Worm (Caenorhabditis elegans) whole organism, young adult: ENCODE results near the gene C26E6.12.
"Not testable (repeated sequence)": the region's sequence is repeated elsewhere in the genome, so short reads cannot be mapped to it uniquely, and the experiment has no call there.

Source experiments
- B0019.2 ChIP-seq: fragments of 200-800 bp; sonication (Bioruptor generic); conservative IDR thresholded peaks from 2 replicates; pipeline ENCODE4 v1.3.6; 2022; ENCODE audit warnings: missing genetic modification reagents, missing genetic modification characterization, missing compliant biosample characterization
- B0035.1 ChIP-seq: sonication (generic microtip); optimal IDR thresholded peaks from 2 replicates; lab custom pipeline; 2016; ENCODE audit warnings: missing genetic modification characterization, mild to moderate bottlenecking, missing compliant biosample characterization, missing genotype, missing genetic modification reagents
- B0261.1 ChIP-seq: sonication (generic microtip); optimal IDR thresholded peaks from 2 replicates; lab custom pipeline; 2016; ENCODE audit warnings: mild to moderate bottlenecking, missing genetic modification characterization, moderate library complexity, missing compliant biosample characterization
- B0336.3 ChIP-seq: fragments of 200-800 bp; sonication (Bioruptor generic); IDR thresholded peaks from 2 replicates; pipeline ENCODE4 v1.3.6; 2022; ENCODE audit warnings: missing genetic modification characterization, missing compliant biosample characterization
- C06A6.2 ChIP-seq: fragments of 200-800 bp; sonication (Bioruptor generic); conservative IDR thresholded peaks from 2 replicates; pipeline ENCODE4 v1.3.6; 2022; ENCODE audit warnings: missing genetic modification characterization, missing compliant biosample characterization
- D2030.7 ChIP-seq: fragments of 200-800 bp; sonication (Bioruptor generic); IDR thresholded peaks from 2 replicates; pipeline ENCODE4 v1.3.6; 2022; ENCODE audit warnings: missing genetic modification reagents, missing genetic modification characterization, missing compliant biosample characterization
- F33H1.4 ChIP-seq: fragments of 200-800 bp; sonication (Bioruptor generic); IDR thresholded peaks from 2 replicates; pipeline ENCODE4 v1.3.6; 2022; ENCODE audit warnings: missing genetic modification reagents, missing genetic modification characterization, missing compliant biosample characterization
- F39B2.1 ChIP-seq: fragments of 200-800 bp; sonication (Bioruptor generic); IDR thresholded peaks from 2 replicates; pipeline ENCODE4 v1.3.6; 2022; ENCODE audit warnings: missing genetic modification reagents, missing genetic modification characterization, missing compliant biosample characterization
- F57C9.4 ChIP-seq: sonication (generic microtip); optimal IDR thresholded peaks from 2 replicates; lab custom pipeline; 2017; ENCODE audit warnings: mild to moderate bottlenecking, missing genetic modification characterization, missing compliant biosample characterization
- K12H6.12 ChIP-seq: fragments of 200-800 bp; sonication (Bioruptor generic); optimal IDR thresholded peaks from 2 replicates; lab custom pipeline; 2018; ENCODE audit warnings: mild to moderate bottlenecking, missing genetic modification characterization, missing compliant biosample characterization
- T07F8.4 ChIP-seq: sonication (generic microtip); optimal IDR thresholded peaks from 2 replicates; lab custom pipeline; 2016; ENCODE audit warnings: mild to moderate bottlenecking, missing genetic modification characterization, moderate library complexity, missing compliant biosample characterization
- Y53F4B.3 ChIP-seq: fragments of 200-800 bp; sonication (Bioruptor generic); IDR thresholded peaks from 2 replicates; pipeline ENCODE4 v1.3.6; 2022; ENCODE audit warnings: missing genetic modification reagents, missing genetic modification characterization, missing compliant biosample characterization
- ZK185.1 ChIP-seq: sonication (generic microtip); optimal IDR thresholded peaks from 2 replicates; lab custom pipeline; 2016; ENCODE audit warnings: mild to moderate bottlenecking, missing genetic modification characterization, missing compliant biosample characterization; ENCODE audit not compliant: poor library complexity, severe bottlenecking
- atf-7 ChIP-seq: sonication (generic microtip); optimal IDR thresholded peaks from 2 replicates; lab custom pipeline; 2017; ENCODE audit warnings: mild to moderate bottlenecking, missing genetic modification characterization, missing compliant biosample characterization
- attf-6 ChIP-seq: fragments of 200-800 bp; sonication (Bioruptor generic); IDR thresholded peaks from 2 replicates; pipeline ENCODE4 v1.3.6; 2022; ENCODE audit warnings: missing genetic modification reagents, missing genetic modification characterization, missing compliant biosample characterization
- ccch-3 ChIP-seq: fragments of 200-800 bp; sonication (Bioruptor generic); optimal IDR thresholded peaks from 2 replicates; lab custom pipeline; 2018; ENCODE audit warnings: mild to moderate bottlenecking, missing genetic modification characterization, missing compliant biosample characterization
- cebp-1 ChIP-seq, 2 experiments: fragments of 200-800 bp in 1 of 2; sonication (Bioruptor generic) in 1 of 2; sonication (generic microtip) in 1 of 2; IDR thresholded peaks in 1 of 2; optimal IDR thresholded peaks in 1 of 2; 2 replicates each; pipeline versions ENCODE4 v1.3.6 to Lab custom; 2017 to 2022; ENCODE audit warnings: missing compliant biosample characterization in 2 of 2, missing genetic modification characterization in 2 of 2, mild to moderate bottlenecking in 1 of 2, missing genetic modification reagents in 1 of 2, moderate library complexity in 1 of 2
- ekl-4 ChIP-seq: fragments of 200-800 bp; sonication (Bioruptor generic); IDR thresholded peaks from 2 replicates; pipeline ENCODE4 v1.3.6; 2022; ENCODE audit warnings: missing genetic modification reagents, missing genetic modification characterization, missing compliant biosample characterization
- ets-4 ChIP-seq: fragments of 200-800 bp; sonication (Bioruptor generic); optimal IDR thresholded peaks from 2 replicates; lab custom pipeline; 2018; ENCODE audit warnings: mild to moderate bottlenecking, missing genetic modification characterization, missing compliant biosample characterization
- gei-17 ChIP-seq: fragments of 200-800 bp; sonication (Bioruptor generic); optimal IDR thresholded peaks from 2 replicates; lab custom pipeline; 2018; ENCODE audit warnings: mild to moderate bottlenecking, missing genetic modification characterization, missing compliant biosample characterization
- him-1 ChIP-seq: sonication (generic microtip); optimal IDR thresholded peaks from 2 replicates; lab custom pipeline; 2016; ENCODE audit warnings: missing genotype, missing genetic modification reagents, missing genetic modification characterization, missing compliant biosample characterization
- hlh-12 ChIP-seq: sonication (generic microtip); optimal IDR thresholded peaks from 2 replicates; lab custom pipeline; 2016; ENCODE audit warnings: missing genetic modification characterization, missing compliant biosample characterization
- lin-26 ChIP-seq: fragments of 200-800 bp; sonication (Bioruptor generic); IDR thresholded peaks from 2 replicates; pipeline ENCODE4 v1.3.6; 2022; ENCODE audit warnings: missing genetic modification reagents, missing genetic modification characterization, missing compliant biosample characterization
- lin-35 ChIP-seq, 3 experiments: fragments of 150-350 bp in 2 of 3; sonication (generic microtip) in 1 of 3; optimal IDR thresholded peaks; 2 replicates each; lab custom pipeline; 2014 to 2018; ENCODE audit warnings: missing biosample characterization in 3 of 3, missing genetic modification characterization in 3 of 3, missing genetic modification reagents in 3 of 3
- lin-54 ChIP-seq: fragments of 200-800 bp; sonication (Bioruptor generic); optimal IDR thresholded peaks from 2 replicates; lab custom pipeline; 2018; ENCODE audit warnings: mild to moderate bottlenecking, missing genetic modification characterization, missing compliant biosample characterization
- lsl-1 ChIP-seq: fragments of 200-800 bp; sonication (Bioruptor generic); optimal IDR thresholded peaks from 2 replicates; lab custom pipeline; 2018; ENCODE audit warnings: mild to moderate bottlenecking, missing genetic modification characterization, moderate library complexity, missing compliant biosample characterization
- nhr-179 ChIP-seq: sonication (generic microtip); optimal IDR thresholded peaks from 2 replicates; lab custom pipeline; 2016; ENCODE audit warnings: mild to moderate bottlenecking, missing genetic modification characterization, missing compliant biosample characterization
- pbrm-1 ChIP-seq: fragments of 200-800 bp; sonication (Bioruptor generic); IDR thresholded peaks from 2 replicates; pipeline ENCODE4 v1.3.6; 2022; ENCODE audit warnings: missing genetic modification reagents, missing genetic modification characterization, missing compliant biosample characterization
- rcor-1 ChIP-seq: fragments of 200-800 bp; sonication (Bioruptor generic); IDR thresholded peaks from 2 replicates; pipeline ENCODE4 v1.3.6; 2022; ENCODE audit warnings: missing genetic modification reagents, missing genetic modification characterization, missing compliant biosample characterization
- sea-2 ChIP-seq: fragments of 200-800 bp; sonication (Bioruptor generic); IDR thresholded peaks from 2 replicates; pipeline ENCODE4 v1.3.6; 2022; ENCODE audit warnings: missing genetic modification characterization, missing compliant biosample characterization
- somi-1 ChIP-seq: fragments of 200-800 bp; sonication (Bioruptor generic); optimal IDR thresholded peaks from 2 replicates; lab custom pipeline; 2018; ENCODE audit warnings: mild to moderate bottlenecking, missing genetic modification characterization, missing compliant biosample characterization
- tlf-1 ChIP-seq: fragments of 200-800 bp; sonication (Bioruptor generic); optimal IDR thresholded peaks from 2 replicates; lab custom pipeline; 2018; ENCODE audit warnings: mild to moderate bottlenecking, missing genetic modification characterization, missing compliant biosample characterization
- unc-62 ChIP-seq: fragments of 150-350 bp; optimal IDR thresholded peaks from 2 replicates; lab custom pipeline; 2014; ENCODE audit warnings: missing biosample characterization, missing genetic modification reagents, missing genetic modification characterization
- xnd-1 ChIP-seq: sonication (generic microtip); optimal IDR thresholded peaks from 2 replicates; lab custom pipeline; 2016; ENCODE audit warnings: missing genotype, missing genetic modification reagents, missing genetic modification characterization, missing compliant biosample characterization
- zfh-2 ChIP-seq: fragments of 200-800 bp; sonication (Bioruptor generic); conservative IDR thresholded peaks from 2 replicates; pipeline ENCODE4 v1.3.6; 2022; ENCODE audit warnings: missing genetic modification reagents, missing genetic modification characterization, missing compliant biosample characterization
- zim-3 ChIP-seq: sonication (generic microtip); optimal IDR thresholded peaks from 2 replicates; lab custom pipeline; 2017; ENCODE audit warnings: mild to moderate bottlenecking, missing genetic modification characterization, moderate library complexity, missing compliant biosample characterization
- ztf-25 ChIP-seq: fragments of 200-800 bp; sonication (Bioruptor generic); IDR thresholded peaks from 2 replicates; pipeline ENCODE4 v1.3.6; 2022; ENCODE audit warnings: missing genetic modification reagents, missing genetic modification characterization, missing compliant biosample characterization
- ztf-28 ChIP-seq: fragments of 200-800 bp; sonication (Bioruptor generic); IDR thresholded peaks from 2 replicates; pipeline ENCODE4 v1.3.6; 2022; ENCODE audit warnings: missing genetic modification reagents, missing genetic modification characterization, missing compliant biosample characterization
- ztf-6 ChIP-seq: fragments of 200-800 bp; sonication (Bioruptor generic); IDR thresholded peaks from 2 replicates; pipeline ENCODE4 v1.3.6; 2022; ENCODE audit warnings: missing genetic modification reagents, missing genetic modification characterization, missing compliant biosample characterization

Gene C26E6.12

DNA sequence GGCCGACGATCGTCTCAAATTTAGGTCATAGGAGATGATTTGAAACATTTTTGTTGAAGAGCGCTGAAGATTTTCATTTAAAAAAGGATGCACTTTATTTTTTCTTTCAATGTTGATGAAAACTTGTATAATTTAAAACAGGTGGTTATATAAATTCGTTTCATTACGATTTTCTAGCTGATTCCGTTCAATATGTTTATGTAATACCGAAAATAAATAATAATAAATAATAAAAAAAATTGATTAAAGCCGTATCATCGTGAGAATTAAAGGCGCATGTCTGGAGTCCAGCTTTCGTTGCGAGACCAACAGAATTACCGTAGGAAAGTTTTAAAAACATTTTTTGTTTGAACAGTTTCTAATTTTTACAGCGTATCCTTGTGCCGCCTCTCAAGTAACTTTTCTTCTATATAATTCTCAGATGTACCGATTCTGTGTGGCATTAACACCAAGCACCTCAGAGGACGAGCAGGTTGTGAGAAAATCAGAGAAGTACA lies at the start of gene C26E6.12, which contains the start of gene eri-9:
C26E6.12 (minus strand) TSS at position 51 of the 497 bp plus-strand sequence.
eri-9 (plus strand) TSS at position 248 of the 497 bp plus-strand sequence.
- TF ChIP-seq B0019.2 (GFP tag; lab: Robert Waterston, UW), result no peak
- peak; percentile 56; the same call in 1 of the 2 replicates for TF ChIP-seq F33H1.4 (GFP tag; lab: Robert Waterston, UW)
- no peak for TF ChIP-seq xnd-1 (tag; lab: Kevin White, UChicago)
- peak; percentile 66 for TF ChIP-seq lsl-1

DNA sequence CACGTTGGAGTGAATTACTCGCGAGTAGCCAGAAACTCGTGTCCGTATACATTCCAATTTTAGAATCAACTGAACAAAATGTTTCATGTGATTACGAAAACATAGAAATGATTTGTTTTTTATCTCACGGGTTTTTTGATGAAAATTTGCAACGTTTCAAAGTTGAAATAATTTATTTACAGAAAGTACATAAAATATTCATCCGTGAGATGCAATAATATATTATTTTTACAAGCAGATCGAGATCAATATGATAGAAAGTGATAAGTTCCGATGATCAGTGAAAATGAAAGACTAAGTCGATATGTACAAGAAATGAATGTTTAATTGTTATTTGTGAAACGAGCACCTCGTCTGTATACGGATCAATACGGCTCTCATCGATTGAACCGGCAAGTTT lies 48.3 kb upstream of the C26E6.12 start, which contains the start of gene C27F2.6:
C27F2.6 (minus strand) TSS at position 101 of the 400 bp plus-strand sequence.
- not testable (repeated sequence) for TF ChIP-seq ztf-28 (GFP tag; lab: Robert Waterston, UW); ztf-25; B0336.3 (GFP tag; lab: Robert Waterston, UW)

DNA sequence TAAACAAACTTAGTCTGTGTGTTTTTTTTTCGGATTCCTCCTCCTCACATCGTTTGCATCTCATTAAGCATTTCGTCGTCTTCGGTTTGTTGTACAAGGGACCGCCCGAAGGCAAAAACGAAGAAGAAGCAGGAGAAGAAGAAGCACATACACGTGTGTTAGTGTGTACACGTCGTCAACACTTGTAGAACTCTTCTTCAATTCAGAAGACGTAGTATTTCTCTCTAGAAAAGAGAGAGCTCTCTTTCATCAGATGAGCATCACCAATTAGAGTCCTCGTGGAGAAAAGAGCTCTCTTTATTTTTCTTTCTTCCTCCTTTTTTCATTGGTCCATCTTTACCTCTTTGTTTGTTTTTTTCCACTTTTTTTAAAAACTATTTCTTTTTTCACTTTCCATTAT lies 36.1 kb upstream of the C26E6.12 start:
- TF ChIP-seq ets-4 (GFP tag; lab: Kevin White, UChicago), result no peak
- no peak for TF ChIP-seq ekl-4 (GFP tag; lab: Robert Waterston, UW)
- no peak for TF ChIP-seq somi-1 (GFP tag; lab: Kevin White, UChicago)
- TF ChIP-seq sea-2 (GFP tag; lab: Robert Waterston, UW), result no peak
- TF ChIP-seq gei-17, result no peak
- no peak for TF ChIP-seq him-1 (tag; lab: Kevin White, UChicago)
- no peak for TF ChIP-seq lin-54
- no peak for TF ChIP-seq B0035.1 (tag; lab: Kevin White, UChicago)
- no peak for TF ChIP-seq zim-3 (tag; lab: Kevin White, UChicago)
- no peak for TF ChIP-seq ccch-3 (GFP tag; lab: Kevin White, UChicago)
- TF ChIP-seq D2030.7 (GFP tag; lab: Robert Waterston, UW), result no peak
- no peak for TF ChIP-seq ztf-6
- no peak for TF ChIP-seq lin-26 (GFP tag; lab: Robert Waterston, UW)
- TF ChIP-seq ZK185.1 (tag; lab: Kevin White, UChicago), result no peak
- TF ChIP-seq C06A6.2, result no peak
- no peak for TF ChIP-seq attf-6
- TF ChIP-seq nhr-179 (tag; lab: Kevin White, UChicago), result no peak
- TF ChIP-seq pbrm-1 (GFP tag; lab: Robert Waterston, UW), result no peak
- TF ChIP-seq Y53F4B.3 (GFP tag; lab: Robert Waterston, UW), result no peak
- TF ChIP-seq, all 124 proteins: peak for 0

DNA sequence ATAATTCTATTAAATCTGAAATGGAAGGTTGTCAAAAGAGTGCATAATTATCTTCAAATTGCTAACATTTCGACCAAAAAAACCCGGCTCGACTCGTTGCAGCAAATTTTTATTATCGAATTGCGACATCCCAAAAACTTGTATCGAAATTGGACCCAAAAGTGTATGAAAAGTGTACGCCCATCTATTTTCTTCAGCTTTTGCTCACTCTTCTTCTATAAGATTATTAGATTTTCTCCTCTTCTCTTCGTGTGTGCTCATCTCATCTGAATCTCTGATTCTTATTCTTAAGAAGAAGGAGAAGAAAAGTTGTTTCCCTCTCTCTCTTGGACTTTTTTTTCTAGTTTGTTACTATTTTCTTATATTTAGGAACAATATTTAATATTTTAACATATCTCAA lies 35.2 kb upstream of the C26E6.12 start:
- TF ChIP-seq B0261.1 (tag; lab: Kevin White, UChicago), result no peak
- no peak for TF ChIP-seq F39B2.1 (GFP tag; lab: Robert Waterston, UW)
- no peak for TF ChIP-seq lin-35 (GFP tag; optimal IDR thresholded peaks at IDR 0.05; lab: Kevin White, UChicago)
- no peak for TF ChIP-seq hlh-12
- no peak for TF ChIP-seq tlf-1 (GFP tag; lab: Kevin White, UChicago)
- TF ChIP-seq T07F8.4 (tag; lab: Kevin White, UChicago), result no peak
- TF ChIP-seq zfh-2 (GFP tag; lab: Robert Waterston, UW), result no peak

DNA sequence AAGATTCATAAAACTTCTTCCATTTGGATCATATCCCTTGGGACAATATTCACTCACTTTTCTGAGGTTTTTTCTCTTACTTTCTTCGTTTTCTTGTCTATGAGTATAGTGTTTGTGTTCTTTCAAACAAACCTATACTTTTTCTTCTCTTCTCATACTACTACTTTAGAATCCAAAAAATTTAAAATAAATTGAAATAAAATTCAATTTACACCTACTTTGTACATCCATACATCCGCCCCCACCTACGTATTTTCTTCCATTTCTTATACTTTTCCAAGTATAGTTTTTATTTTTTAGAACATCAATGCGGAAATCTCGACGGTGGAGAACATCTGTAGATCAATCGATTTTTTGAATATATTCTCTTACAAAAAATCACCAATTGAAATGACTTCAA lies 33.2 kb upstream of the C26E6.12 start, which contains the start of gene nca-2:
nca-2 (plus strand) TSS at position 301 of the 400 bp plus-strand sequence.
- no peak for TF ChIP-seq F57C9.4 (tag; lab: Kevin White, UChicago)
- TF ChIP-seq rcor-1 (GFP tag; lab: Robert Waterston, UW), result no peak
- TF ChIP-seq K12H6.12, result no peak
- TF ChIP-seq C06A6.2, result no peak
- no peak for TF ChIP-seq ztf-6
- TF ChIP-seq atf-7 (tag; lab: Kevin White, UChicago), result no peak
- no peak for TF ChIP-seq cebp-1 (GFP tag; IDR thresholded peaks at IDR 0.05; lab: Robert Waterston, UW)
- no peak for TF ChIP-seq cebp-1 (tag; optimal IDR thresholded peaks at IDR 0.05; lab: Kevin White, UChicago)
- no peak for TF ChIP-seq lin-26 (GFP tag; lab: Robert Waterston, UW)
- no peak for TF ChIP-seq ekl-4 (GFP tag; lab: Robert Waterston, UW)
- TF ChIP-seq unc-62 (GFP tag; lab: Kevin White, UChicago), result no peak
- TF ChIP-seq, all 124 proteins: peak for 0
